Fruit fly (Drosophila melanogaster) whole organism, prepupa: ENCODE data around the gene Dad.

ENCODE experiments used
- CG6792 ChIP-seq: fragments of 200-800 bp; sonication (Bioruptor generic); optimal IDR thresholded peaks from 3 replicates; lab custom pipeline; 2016; ENCODE audit warnings: missing biosample characterization, missing genetic modification characterization
- CG6854 ChIP-seq: fragments of 200-800 bp; sonication (Bioruptor generic); optimal IDR thresholded peaks from 2 replicates; lab custom pipeline; 2017; ENCODE audit warnings: missing biosample characterization, mild to moderate bottlenecking, missing genetic modification characterization
- Gug ChIP-seq: fragments of 200-800 bp; sonication (Bioruptor generic); IDR thresholded peaks from 2 replicates; pipeline ENCODE4 v1.3.6; 2022; ENCODE audit warnings: missing biosample characterization, missing genetic modification characterization
- Hr4 ChIP-seq: fragments of 200-800 bp; sonication (Bioruptor generic); optimal IDR thresholded peaks from 3 replicates; lab custom pipeline; 2016; ENCODE audit warnings: missing biosample characterization, missing genetic modification characterization
- Met ChIP-seq: fragments of 200-800 bp; sonication (Bioruptor generic); optimal IDR thresholded peaks from 3 replicates; lab custom pipeline; 2016; ENCODE audit warnings: missing biosample characterization, missing genetic modification characterization
- pdm3 ChIP-seq: fragments of 200-800 bp; sonication (Bioruptor generic); optimal IDR thresholded peaks from 3 replicates; lab custom pipeline; 2016; ENCODE audit warnings: missing biosample characterization, missing genetic modification characterization
- spab ChIP-seq: fragments of 200-800 bp; sonication (Bioruptor generic); optimal IDR thresholded peaks from 2 replicates; lab custom pipeline; 2017; ENCODE audit warnings: missing biosample characterization, mild to moderate bottlenecking, missing genetic modification characterization, missing genetic modification reagents
- topi ChIP-seq: fragments of 200-800 bp; sonication (Bioruptor generic); optimal IDR thresholded peaks from 3 replicates; lab custom pipeline; 2016; ENCODE audit warnings: missing biosample characterization, missing genetic modification characterization

DNA sequence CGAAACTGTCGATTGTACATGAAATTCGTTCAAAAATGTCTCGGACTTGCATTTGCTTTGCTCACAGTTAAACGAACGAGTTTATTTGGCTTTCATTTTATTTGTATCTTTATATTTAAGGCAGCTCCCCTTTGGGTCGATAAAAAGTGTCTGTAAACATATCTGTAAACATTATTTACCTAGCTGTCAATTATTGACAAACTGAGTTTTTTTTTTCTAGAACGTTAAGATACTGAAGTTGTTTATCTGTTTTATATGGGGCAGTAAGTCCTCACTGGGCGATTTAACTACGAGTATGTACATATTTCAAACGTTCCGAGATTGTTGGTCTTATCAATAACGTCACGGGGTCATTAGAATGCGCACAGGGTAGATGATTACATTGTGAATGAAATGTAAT lies 61.9 kb downstream of the Dad start:
- TF ChIP-seq spab (GFP tag; lab: Kevin White, UChicago) (no peak), Gug (no peak), pdm3 (GFP tag; lab: Kevin White, UChicago) (no peak), topi (GFP tag; lab: Kevin White, UChicago) (no peak), CG6792 (no peak), Met (no peak), CG6854 (GFP tag; lab: Kevin White, UChicago) (no peak), Hr4 (GFP tag; lab: Kevin White, UChicago) (no peak)
